Fruit fly (Drosophila melanogaster) whole organism, adult: ENCODE results near the gene CG1662.

ENCODE experiments used
- CG11617 ChIP-seq: fragments of 200-800 bp; sonication (Bioruptor generic); optimal IDR thresholded peaks from 2 replicates; lab custom pipeline; 2017; ENCODE audit warnings: mild to moderate bottlenecking, missing biosample characterization, missing genetic modification reagents, missing genetic modification characterization
- CG12768 ChIP-seq: fragments of 200-800 bp; sonication (Bioruptor generic); optimal IDR thresholded peaks from 2 replicates; lab custom pipeline; 2017; ENCODE audit warnings: missing biosample characterization, missing genetic modification characterization, mild to moderate bottlenecking, moderate library complexity, missing genetic modification reagents
- CG14711 ChIP-seq: fragments of 200-800 bp; sonication (Bioruptor generic); optimal IDR thresholded peaks from 2 replicates; lab custom pipeline; 2018; ENCODE audit warnings: missing biosample characterization, mild to moderate bottlenecking, missing genetic modification characterization, moderate library complexity
- CG1620 ChIP-seq: fragments of 200-800 bp; sonication (Bioruptor generic); optimal IDR thresholded peaks from 2 replicates; lab custom pipeline; 2016; ENCODE audit warnings: missing biosample characterization, missing genetic modification characterization
- CG33017 ChIP-seq: fragments of 200-800 bp; sonication (Bioruptor generic); optimal IDR thresholded peaks from 2 replicates; lab custom pipeline; 2018; ENCODE audit warnings: missing biosample characterization, mild to moderate bottlenecking, missing genetic modification characterization, moderate library complexity
- CG5204 ChIP-seq: fragments of 200-800 bp; sonication (Bioruptor generic); optimal IDR thresholded peaks from 2 replicates; lab custom pipeline; 2016; ENCODE audit warnings: missing biosample characterization, missing genetic modification characterization
- CG7045 ChIP-seq: fragments of 200-800 bp; sonication (Bioruptor generic); optimal IDR thresholded peaks from 2 replicates; lab custom pipeline; 2017; ENCODE audit warnings: missing biosample characterization, mild to moderate bottlenecking, missing genetic modification characterization
- CG7101 ChIP-seq: fragments of 200-800 bp; sonication (Bioruptor generic); optimal IDR thresholded peaks from 2 replicates; lab custom pipeline; 2018; ENCODE audit warnings: missing biosample characterization, mild to moderate bottlenecking, missing genetic modification characterization, moderate library complexity
- Clk ChIP-seq: fragments of 200-800 bp; sonication (Bioruptor generic); optimal IDR thresholded peaks from 2 replicates; lab custom pipeline; 2017; ENCODE audit warnings: missing biosample characterization, missing genetic modification characterization
- Crg-1 ChIP-seq: fragments of 200-800 bp; sonication (Bioruptor generic); optimal IDR thresholded peaks from 2 replicates; lab custom pipeline; 2016; ENCODE audit warnings: missing biosample characterization, missing genetic modification characterization
- Hr96 ChIP-seq: fragments of 200-800 bp; sonication (Bioruptor generic); optimal IDR thresholded peaks from 2 replicates; lab custom pipeline; 2016; ENCODE audit warnings: missing biosample characterization, missing genetic modification characterization
- Mnt ChIP-seq: fragments of 200-800 bp; sonication (Bioruptor generic); optimal IDR thresholded peaks from 2 replicates; lab custom pipeline; 2016; ENCODE audit warnings: missing biosample characterization, mild to moderate bottlenecking, missing genetic modification characterization
- bab1 ChIP-seq: fragments of 200-800 bp; sonication (Bioruptor generic); optimal IDR thresholded peaks from 3 replicates; lab custom pipeline; 2019; ENCODE audit warnings: missing biosample characterization, mild to moderate bottlenecking, missing genetic modification characterization, moderate library complexity
- cic ChIP-seq: fragments of 200-800 bp; sonication (Bioruptor generic); optimal IDR thresholded peaks from 2 replicates; lab custom pipeline; 2017; ENCODE audit warnings: missing biosample characterization, mild to moderate bottlenecking, missing genetic modification characterization, moderate library complexity
- cnc ChIP-seq, 2 experiments: fragments of >200 bp; optimal IDR thresholded peaks; 2 replicates each; lab custom pipeline; 2017
- kay ChIP-seq: fragments of 200-800 bp; sonication (Bioruptor generic); peaks from one replicate; lab custom pipeline; 2016; ENCODE audit warnings: missing biosample characterization, missing genetic modification characterization, borderline replicate concordance
- ovo ChIP-seq: fragments of 200-800 bp; sonication (Bioruptor generic); optimal IDR thresholded peaks from 2 replicates; lab custom pipeline; 2016; ENCODE audit warnings: missing biosample characterization, missing genetic modification characterization
- pad ChIP-seq: fragments of 200-800 bp; sonication (Bioruptor generic); optimal IDR thresholded peaks from 3 replicates; lab custom pipeline; 2017; ENCODE audit warnings: missing biosample characterization, missing genetic modification characterization, mild to moderate bottlenecking, moderate library complexity, missing genetic modification reagents
- tj ChIP-seq: fragments of 200-800 bp; sonication (Bioruptor generic); optimal IDR thresholded peaks from 3 replicates; lab custom pipeline; 2017; ENCODE audit warnings: missing biosample characterization, mild to moderate bottlenecking, missing genetic modification characterization, moderate library complexity
- toe ChIP-seq: fragments of 200-800 bp; sonication (Bioruptor generic); optimal IDR thresholded peaks from 2 replicates; lab custom pipeline; 2016; ENCODE audit warnings: missing biosample characterization, missing genetic modification characterization

Gene CG1662

DNA sequence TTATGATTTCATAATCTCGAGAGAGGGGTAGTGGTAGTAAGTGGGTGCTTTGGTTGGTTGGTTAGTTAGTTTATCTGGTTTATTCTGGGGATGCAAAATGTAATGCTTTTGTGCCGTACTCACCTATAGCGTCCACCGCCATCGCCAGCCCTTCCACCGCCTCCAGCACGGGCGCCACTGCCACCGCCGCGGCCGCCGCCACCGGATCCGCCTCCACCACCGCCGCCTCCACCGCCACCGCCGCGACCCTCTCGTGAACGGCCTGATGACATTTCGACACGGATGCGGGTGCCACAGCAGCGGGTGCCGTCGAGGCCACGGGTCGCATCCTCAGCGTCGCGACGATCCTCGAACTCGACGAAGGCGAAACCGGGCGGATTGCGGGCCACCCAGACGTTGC, 3.2 kb upstream of the CG1662 start:
- TF ChIP-seq CG14711 (no peak), CG1620 (no peak), pad (peak; percentile 28), CG12768 (GFP tag; lab: Kevin White, UChicago) (no peak), kay (no peak), ovo (GFP tag; lab: Kevin White, UChicago) (no peak), CG33017 (no peak), cnc (optimal IDR thresholded peaks at IDR 0.05; lab: Kevin White, UChicago) (no peak), tj (GFP tag; lab: Kevin White, UChicago) (peak; percentile 3), CG7045 (GFP tag; lab: Kevin White, UChicago) (no peak)

DNA sequence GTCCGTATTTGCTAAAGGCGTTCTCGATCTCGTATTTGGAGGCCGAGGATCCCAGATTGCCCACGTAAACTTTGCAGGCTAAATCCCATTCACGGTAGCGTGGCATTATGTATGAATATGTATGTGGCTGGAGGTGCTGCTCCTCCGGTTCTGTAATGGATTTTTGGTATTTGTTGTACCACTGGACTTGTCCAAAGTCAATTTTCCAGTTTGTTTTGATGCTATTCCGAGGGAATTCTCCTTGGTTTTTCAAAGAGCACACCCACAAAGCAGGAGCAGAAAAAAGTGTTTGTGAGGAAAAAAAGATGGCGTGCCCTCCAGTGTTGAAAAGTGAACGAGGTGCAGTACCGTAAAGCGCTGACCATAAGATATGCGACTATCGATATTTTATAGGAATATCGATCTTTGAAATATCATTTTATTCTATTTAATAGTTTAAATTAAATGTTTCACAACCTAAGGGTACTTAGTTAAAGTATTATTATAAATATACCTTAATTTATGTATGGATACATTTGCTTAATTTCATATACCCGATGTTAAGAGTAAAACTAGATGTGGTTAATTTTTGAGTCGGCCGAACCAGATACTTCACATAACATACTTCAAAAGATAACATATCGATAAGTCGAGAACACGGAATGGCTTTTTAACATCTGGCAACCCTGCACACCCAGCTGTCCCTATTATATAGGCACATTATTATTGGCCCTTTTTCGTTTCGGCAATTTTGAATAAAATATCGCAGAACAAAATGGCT, 2.6 kb upstream of the CG1662 start, which contains the start of the genes Rbp1-like and Tim9a:
TSS of gene Rbp1-like (minus strand) at position 295 of the 760 bp plus-strand sequence.
TSS of gene Tim9a (plus strand) at position 628 of the 760 bp plus-strand sequence.
- TF ChIP-seq CG7101 (tag; lab: Kevin White, UChicago) (peak; percentile 76), CG33017 (peak; percentile 47), CG5204 (GFP tag; lab: Kevin White, UChicago) (no peak), ovo (GFP tag; lab: Kevin White, UChicago) (peak; percentile 86), toe (GFP tag; lab: Kevin White, UChicago) (peak; percentile 57), bab1 (GFP tag; lab: Kevin White, UChicago) (peak; percentile 43), Mnt (GFP tag; lab: Kevin White, UChicago) (peak; percentile 76), CG12768 (GFP tag; lab: Kevin White, UChicago) (peak; percentile 45), cnc (optimal IDR thresholded peaks at IDR 0.05; lab: Kevin White, UChicago) (no peak), Hr96 (no peak), Clk (no peak), kay (peak; percentile 61), CG11617 (peak; percentile 71), pad (peak; percentile 75), Crg-1 (GFP tag; lab: Kevin White, UChicago) (peak; percentile 81), tj (GFP tag; lab: Kevin White, UChicago) (peak; percentile 91), CG1620 (peak; percentile 67), cic (GFP tag; lab: Kevin White, UChicago) (peak; percentile 30), CG14711 (peak; percentile 78), CG7045 (GFP tag; lab: Kevin White, UChicago) (peak; percentile 3)

DNA sequence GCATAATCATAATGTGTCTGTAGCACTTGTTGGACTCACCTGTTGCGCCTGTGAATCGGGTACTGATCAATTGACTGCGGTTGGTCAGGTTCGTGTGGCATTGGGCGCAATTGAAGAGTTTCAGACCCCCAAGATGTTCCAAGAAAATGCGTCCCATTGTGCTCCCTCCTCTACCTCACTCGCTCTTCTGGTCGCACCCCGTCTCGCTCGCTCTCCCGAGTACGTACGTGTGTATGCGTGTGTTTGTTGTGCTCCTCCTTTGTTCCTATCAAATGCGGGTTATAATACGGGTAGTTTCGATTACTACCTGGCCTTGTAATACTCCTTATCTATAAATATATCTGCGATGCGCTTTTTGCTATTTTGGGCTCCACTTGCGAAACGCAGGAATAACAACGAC, 587 bp upstream of the CG1662 start:
- TF ChIP-seq CG33017 (no peak), CG14711 (no peak), cic (GFP tag; lab: Kevin White, UChicago) (no peak), cnc (optimal IDR thresholded peaks at IDR 0.05; lab: Kevin White, UChicago) (no peak), CG12768 (GFP tag; lab: Kevin White, UChicago) (no peak), CG11617 (no peak), Crg-1 (GFP tag; lab: Kevin White, UChicago) (no peak), kay (no peak), CG5204 (GFP tag; lab: Kevin White, UChicago) (no peak), Mnt (GFP tag; lab: Kevin White, UChicago) (no peak), CG1620 (no peak)

DNA sequence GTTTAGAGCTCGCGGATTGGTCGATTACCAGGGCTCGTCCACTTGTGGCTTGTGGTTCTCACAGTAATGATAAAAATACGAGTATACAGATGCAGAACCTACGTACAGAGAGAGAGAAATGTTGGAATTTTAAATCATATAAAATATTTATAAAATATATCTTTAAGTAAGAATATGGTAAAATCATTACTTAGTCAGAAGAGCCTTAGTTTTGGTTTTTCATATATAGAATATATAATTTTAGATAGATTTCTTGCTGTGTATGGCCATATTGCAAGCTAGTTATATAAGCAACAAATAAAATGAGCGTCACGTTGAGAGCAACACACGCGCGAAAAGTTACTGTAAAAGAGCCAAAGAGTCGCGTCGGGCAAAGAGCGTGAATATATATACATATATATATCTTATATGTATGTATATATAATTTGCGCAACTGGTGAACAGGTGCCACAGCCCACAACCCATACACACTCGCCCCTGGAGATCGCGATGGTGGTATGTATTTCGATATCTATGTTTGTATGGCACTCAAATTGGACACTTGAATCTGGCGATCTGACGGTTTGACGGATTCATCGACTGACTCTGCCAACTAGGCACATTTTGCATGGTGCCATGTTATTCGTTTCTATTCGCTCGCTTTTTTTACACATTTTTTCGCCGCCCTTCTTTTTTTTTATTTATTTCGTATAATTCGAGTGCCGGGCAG, 3.3 kb downstream of the CG1662 start:
- TF ChIP-seq pad: peak; percentile 72
- TF ChIP-seq kay: no peak
- peak; percentile 72 for TF ChIP-seq CG11617
- TF ChIP-seq CG12768 (GFP tag; lab: Kevin White, UChicago): peak; percentile 17
- TF ChIP-seq Crg-1 (GFP tag; lab: Kevin White, UChicago): no peak
- no peak for TF ChIP-seq cic (GFP tag; lab: Kevin White, UChicago)
- peak; percentile 83 for TF ChIP-seq CG33017
- TF ChIP-seq CG7101 (tag; lab: Kevin White, UChicago): peak; percentile 91
- TF ChIP-seq toe (GFP tag; lab: Kevin White, UChicago): no peak
- no peak for TF ChIP-seq cnc (optimal IDR thresholded peaks at IDR 0.05; lab: Kevin White, UChicago)
- TF ChIP-seq Hr96: no peak
- peak; percentile 91 for TF ChIP-seq CG14711
- no peak for TF ChIP-seq Mnt (GFP tag; lab: Kevin White, UChicago)
- TF ChIP-seq CG5204 (GFP tag; lab: Kevin White, UChicago): no peak
- TF ChIP-seq ovo (GFP tag; lab: Kevin White, UChicago): peak; percentile 34
- TF ChIP-seq CG1620: no peak
- no peak for TF ChIP-seq Clk
- peak; percentile 69 for TF ChIP-seq CG7045 (GFP tag; lab: Kevin White, UChicago)
- TF ChIP-seq bab1 (GFP tag; lab: Kevin White, UChicago): peak; percentile 97
- TF ChIP-seq tj (GFP tag; lab: Kevin White, UChicago): peak; percentile 91

DNA sequence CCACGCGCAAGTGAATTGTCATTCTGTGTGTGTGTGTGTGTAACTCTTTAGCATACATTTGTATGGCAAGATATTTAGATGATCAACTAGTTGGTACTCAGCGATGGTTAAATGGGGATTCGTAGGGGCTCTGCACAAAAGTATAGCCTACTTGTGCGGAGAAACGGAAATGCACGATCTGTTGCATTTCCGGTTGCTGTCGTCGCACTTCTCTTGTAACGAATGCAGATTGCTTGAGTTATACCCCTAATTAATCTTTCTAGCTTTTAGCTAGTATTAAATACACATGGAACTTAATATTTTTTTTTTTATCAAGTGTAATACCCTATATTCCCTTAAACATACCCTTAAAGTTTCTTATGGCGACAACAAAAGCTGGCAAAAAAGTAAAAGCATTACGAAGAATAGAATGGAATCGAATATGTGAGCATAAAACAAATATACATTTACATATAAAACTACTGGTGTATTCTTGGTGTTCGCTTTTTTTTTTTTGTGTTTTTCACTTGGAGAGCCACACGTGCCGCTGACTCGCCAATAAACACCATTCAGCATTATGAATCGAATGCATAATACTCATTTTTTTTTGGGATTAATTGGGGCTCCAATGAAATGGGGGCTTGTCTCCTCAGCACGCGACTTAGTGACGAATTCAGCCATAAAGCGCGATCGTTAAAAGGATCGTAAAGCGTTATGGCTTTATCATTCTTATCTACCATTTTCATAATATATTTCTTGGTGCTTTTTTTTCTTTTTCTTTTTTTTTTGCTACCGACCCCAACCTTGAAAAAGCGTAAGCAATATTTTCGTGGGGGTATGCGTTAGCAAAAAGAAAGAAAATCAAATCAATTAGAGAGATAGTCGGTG, 4.0 kb downstream of the CG1662 start:
- TF ChIP-seq cic (GFP tag; lab: Kevin White, UChicago) (no peak), Mnt (GFP tag; lab: Kevin White, UChicago) (no peak), CG14711 (peak; percentile 48), CG7101 (tag; lab: Kevin White, UChicago) (peak; percentile 53), cnc (optimal IDR thresholded peaks at IDR 0.05; lab: Kevin White, UChicago) (no peak), CG7045 (GFP tag; lab: Kevin White, UChicago) (no peak), Hr96 (no peak), CG33017 (no peak), Clk (no peak), Crg-1 (GFP tag; lab: Kevin White, UChicago) (peak; percentile 52), bab1 (GFP tag; lab: Kevin White, UChicago) (peak; percentile 69), tj (GFP tag; lab: Kevin White, UChicago) (peak; percentile 89), CG5204 (GFP tag; lab: Kevin White, UChicago) (no peak), pad (peak; percentile 42), CG11617 (no peak)
